Worm (Caenorhabditis elegans): ENCODE measurements around the gene fbxc-33.

Gene fbxc-33

DNA sequence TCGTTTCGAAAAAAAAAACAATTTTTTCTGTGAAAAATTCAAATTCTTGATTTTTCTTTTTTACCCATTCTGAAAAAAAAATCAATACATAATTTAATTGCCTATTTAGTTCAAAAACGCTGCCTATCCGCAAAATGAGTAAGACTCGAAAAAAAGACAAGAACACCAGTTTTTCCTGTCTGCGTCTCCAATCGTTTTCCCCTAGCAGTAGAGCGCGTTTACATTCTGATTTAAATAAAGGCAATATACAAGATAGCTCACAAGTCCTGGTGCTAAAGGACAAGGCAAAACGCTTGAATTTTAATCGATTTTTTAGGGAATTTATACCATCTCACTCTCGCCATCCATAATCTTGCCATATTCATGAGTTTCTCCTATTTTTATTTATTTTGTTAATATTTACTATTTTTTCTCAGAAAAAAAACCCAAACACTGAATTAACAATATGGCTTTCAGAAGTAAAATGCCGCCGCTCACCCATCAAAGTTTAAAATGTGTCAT lies at the start of gene fbxc-33:
fbxc-33 (plus strand) TSS at position 451 of the 501 bp plus-strand sequence.
- no peak for TF ChIP-seq nhr-6 (tag; optimal IDR thresholded peaks at IDR 0.05)
- TF ChIP-seq lin-39 (tag; optimal IDR thresholded peaks at IDR 0.05), result no peak
- no peak for TF ChIP-seq nhr-23 (tag; optimal IDR thresholded peaks at IDR 0.05)
- TF ChIP-seq nhr-129 (tag; optimal IDR thresholded peaks at IDR 0.05), result peak; percentile 1
- peak; percentile 14 for TF ChIP-seq gmeb-1 (tag; optimal IDR thresholded peaks at IDR 0.05)
- TF ChIP-seq mab-5 (tag; optimal IDR thresholded peaks at IDR 0.05), result no peak
- TF ChIP-seq fos-1 (tag; optimal IDR thresholded peaks at IDR 0.05), result peak; percentile 19
- TF ChIP-seq C34F6.9 (tag; optimal IDR thresholded peaks at IDR 0.05), result peak; percentile 67
- peak; percentile 53 for TF ChIP-seq unc-55 (GFP tag; optimal IDR thresholded peaks at IDR 0.05)
- no peak for TF ChIP-seq nhr-11 (tag; optimal IDR thresholded peaks at IDR 0.05)

DNA sequence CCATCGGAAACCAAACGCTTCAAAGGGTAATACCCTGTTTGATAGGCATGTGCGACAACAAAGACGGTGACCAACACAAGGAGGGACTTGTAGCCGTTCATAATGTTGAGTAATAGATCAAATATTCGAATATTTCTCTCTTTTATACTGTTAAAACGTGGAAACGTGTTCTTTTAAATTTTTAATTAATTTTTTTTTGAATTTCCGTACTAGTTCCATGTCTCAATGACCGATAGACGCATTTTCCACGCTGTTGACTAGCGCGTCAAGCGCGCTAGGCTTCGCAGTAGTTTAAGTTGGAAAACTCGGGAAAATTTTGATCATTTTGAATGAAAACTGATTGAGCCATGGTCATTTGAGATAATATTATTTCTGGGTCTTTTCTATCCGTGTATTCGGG lies 46.7 kb upstream of the fbxc-33 start, which contains the start of gene Y46B2A.3:
Y46B2A.3 (minus strand) TSS at position 101 of the 400 bp plus-strand sequence.
- TF ChIP-seq mbf-1 (tag; optimal IDR thresholded peaks at IDR 0.05), result no peak
- no peak for TF ChIP-seq blmp-1 (tag; optimal IDR thresholded peaks at IDR 0.05; ENCODE audit: insufficient read depth)
- no peak for TF ChIP-seq ztf-11 (tag; optimal IDR thresholded peaks at IDR 0.05)
- TF ChIP-seq unc-62 (GFP tag; optimal IDR thresholded peaks at IDR 0.05), result no peak
- no peak for TF ChIP-seq Y55F3AM.14 (GFP tag; optimal IDR thresholded peaks at IDR 0.05)
- TF ChIP-seq C34F6.9 (tag; optimal IDR thresholded peaks at IDR 0.05), result no peak
- no peak for TF ChIP-seq lin-11 (tag; optimal IDR thresholded peaks at IDR 0.05)
- TF ChIP-seq sem-4 (tag; optimal IDR thresholded peaks at IDR 0.05), result no peak
- no peak for TF ChIP-seq nhr-12 (tag; optimal IDR thresholded peaks at IDR 0.05)
- no peak for TF ChIP-seq nhr-10 (tag; optimal IDR thresholded peaks at IDR 0.05)
- TF ChIP-seq nhr-11 (tag; optimal IDR thresholded peaks at IDR 0.05), result no peak
- TF ChIP-seq lin-39 (tag; optimal IDR thresholded peaks at IDR 0.05), result no peak
- no peak for TF ChIP-seq R02D3.7 (tag; optimal IDR thresholded peaks at IDR 0.05)

DNA sequence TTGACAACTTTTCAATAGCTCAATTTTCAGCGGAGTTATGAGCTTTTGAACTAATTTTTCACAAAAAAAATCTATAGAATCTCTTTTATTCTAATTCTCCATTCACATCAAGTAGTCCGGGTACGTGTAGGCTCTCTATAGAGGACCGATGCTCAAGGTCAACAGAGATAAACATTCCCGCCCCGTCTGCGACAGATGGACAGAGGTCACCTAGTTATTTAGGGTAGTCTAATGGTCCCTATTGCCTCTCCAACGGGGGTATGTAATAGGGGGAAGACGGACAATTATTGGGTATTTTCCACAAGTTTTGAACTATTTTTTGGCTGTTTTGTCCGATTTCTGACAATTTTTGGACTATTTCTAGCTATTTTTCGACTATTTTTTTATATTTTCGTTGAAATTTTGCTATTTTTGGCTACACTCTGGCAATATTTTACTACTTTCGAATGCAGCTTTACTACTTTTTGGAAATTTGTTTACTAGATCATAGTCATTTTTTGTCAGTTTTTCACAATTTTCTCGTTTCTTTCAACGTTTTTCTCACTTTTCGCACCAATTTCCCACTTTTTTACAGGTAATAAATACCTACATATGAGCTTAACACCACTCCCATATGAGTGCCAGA lies 45.1 kb upstream of the fbxc-33 start, which contains the start of gene fbxc-51:
fbxc-51 (plus strand) TSS at position 575 of the 625 bp plus-strand sequence.
- no peak for TF ChIP-seq zag-1 (tag; optimal IDR thresholded peaks at IDR 0.05)
- no peak for TF ChIP-seq nhr-25 (tag; optimal IDR thresholded peaks at IDR 0.05)
- TF ChIP-seq nhr-10 (tag; optimal IDR thresholded peaks at IDR 0.05), result no peak
- no peak for TF ChIP-seq nhr-77 (tag; optimal IDR thresholded peaks at IDR 0.05)
- TF ChIP-seq Y55F3AM.14 (GFP tag; optimal IDR thresholded peaks at IDR 0.05), result no peak
- TF ChIP-seq aly-2 (tag; optimal IDR thresholded peaks at IDR 0.05), result no peak
- TF ChIP-seq nhr-23 (tag; optimal IDR thresholded peaks at IDR 0.05), result no peak
- TF ChIP-seq mab-5 (tag; optimal IDR thresholded peaks at IDR 0.05), result no peak

DNA sequence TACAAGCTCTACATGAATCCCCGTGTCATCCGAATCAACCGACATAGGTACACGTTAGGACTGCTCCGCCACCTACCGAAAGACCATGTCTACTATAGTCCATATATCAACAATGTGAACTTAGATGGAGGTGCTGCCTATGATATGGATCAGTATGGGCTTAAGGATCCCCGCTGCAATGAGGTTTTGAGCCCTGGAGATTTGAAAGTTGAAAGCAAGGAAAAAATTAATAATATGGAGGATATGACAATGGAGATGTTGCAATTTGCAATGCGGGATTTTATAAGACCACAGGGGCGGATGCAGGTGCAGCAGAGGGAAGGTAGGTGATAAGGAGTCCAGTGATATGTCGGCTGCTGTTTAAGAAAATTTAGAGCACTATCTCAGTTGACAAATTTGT lies 44.2 kb upstream of the fbxc-33 start:
- TF ChIP-seq peb-1 (tag; optimal IDR thresholded peaks at IDR 0.05), result no peak
- TF ChIP-seq nhr-129 (tag; optimal IDR thresholded peaks at IDR 0.05), result no peak
- TF ChIP-seq nhr-77 (tag; optimal IDR thresholded peaks at IDR 0.05), result no peak
- no peak for TF ChIP-seq skn-1 (tag; optimal IDR thresholded peaks at IDR 0.05)
- TF ChIP-seq Y55F3AM.14 (GFP tag; optimal IDR thresholded peaks at IDR 0.05), result no peak
- TF ChIP-seq C34F6.9 (tag; optimal IDR thresholded peaks at IDR 0.05), result no peak
- TF ChIP-seq elt-3 (tag; optimal IDR thresholded peaks at IDR 0.05), result no peak
- no peak for TF ChIP-seq lin-11 (tag; optimal IDR thresholded peaks at IDR 0.05)
- TF ChIP-seq lin-39 (tag; optimal IDR thresholded peaks at IDR 0.05), result no peak
- no peak for TF ChIP-seq ZK546.5 (tag; optimal IDR thresholded peaks at IDR 0.05)
- TF ChIP-seq nhr-12 (tag; optimal IDR thresholded peaks at IDR 0.05), result no peak
- TF ChIP-seq fos-1 (tag; optimal IDR thresholded peaks at IDR 0.05), result no peak
- TF ChIP-seq alr-1 (tag; optimal IDR thresholded peaks at IDR 0.05), result no peak
- TF ChIP-seq unc-62 (GFP tag; optimal IDR thresholded peaks at IDR 0.05), result no peak
- no peak for TF ChIP-seq nhr-25 (tag; optimal IDR thresholded peaks at IDR 0.05)

DNA sequence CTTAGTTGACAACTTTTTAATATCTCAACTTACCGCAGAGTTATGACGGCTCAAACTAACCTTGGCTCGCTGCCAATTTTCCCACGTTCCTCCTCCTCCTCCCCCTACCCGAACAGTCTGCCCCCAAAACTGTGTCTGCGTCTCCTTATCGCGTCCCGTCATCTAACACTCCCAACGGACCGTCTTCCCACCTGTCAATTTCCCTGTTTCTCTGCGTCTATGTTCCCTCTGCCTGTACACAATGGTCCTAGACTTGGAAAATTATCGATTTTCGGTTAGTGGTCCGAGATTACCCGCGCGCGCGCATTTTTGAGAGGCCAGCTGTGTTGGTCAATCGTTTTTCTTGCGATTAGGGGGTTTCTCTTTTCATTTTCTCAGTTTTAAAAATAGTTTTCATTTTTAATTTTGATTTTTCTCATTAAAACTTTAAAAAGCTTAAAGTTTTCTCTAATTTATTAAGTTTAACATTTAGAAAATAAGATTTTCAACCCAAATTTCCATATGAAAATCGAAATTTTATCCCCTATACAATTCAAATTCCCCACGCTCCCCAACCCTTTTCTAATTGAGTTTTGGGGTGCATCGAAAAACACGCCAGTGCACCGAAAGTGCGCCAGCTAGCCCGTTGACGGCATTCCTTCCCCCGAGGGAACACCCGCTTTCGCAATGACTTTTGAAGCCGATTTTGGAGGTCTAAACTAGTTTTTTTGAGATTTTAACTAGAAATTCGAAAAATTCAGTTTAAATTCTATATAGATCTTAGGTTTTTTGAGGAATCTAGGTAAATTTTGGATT lies 40.3 kb upstream of the fbxc-33 start, which contains the start of gene alg-2:
alg-2 (plus strand) TSS at position 220 of the 795 bp plus-strand sequence.
- peak; percentile 52 for TF ChIP-seq C34F6.9 (tag; optimal IDR thresholded peaks at IDR 0.05)
- TF ChIP-seq unc-55 (GFP tag; optimal IDR thresholded peaks at IDR 0.05), result peak; percentile 67
- no peak for TF ChIP-seq blmp-1 (tag; optimal IDR thresholded peaks at IDR 0.05; ENCODE audit: insufficient read depth)
- peak; percentile 31 for TF ChIP-seq zag-1 (tag; optimal IDR thresholded peaks at IDR 0.05)
- no peak for TF ChIP-seq mdl-1 (tag; optimal IDR thresholded peaks at IDR 0.05)
- no peak for TF ChIP-seq nhr-23 (tag; optimal IDR thresholded peaks at IDR 0.05)
- TF ChIP-seq R02D3.7 (tag; optimal IDR thresholded peaks at IDR 0.05), result no peak
- no peak for TF ChIP-seq elt-1 (tag; optimal IDR thresholded peaks at IDR 0.05)
- TF ChIP-seq unc-62 (GFP tag; optimal IDR thresholded peaks at IDR 0.05), result no peak
- TF ChIP-seq ZK546.5 (tag; optimal IDR thresholded peaks at IDR 0.05), result no peak
- TF ChIP-seq nhr-25 (tag; optimal IDR thresholded peaks at IDR 0.05), result no peak
- no peak for TF ChIP-seq egl-27 (tag; optimal IDR thresholded peaks at IDR 0.05)
- no peak for TF ChIP-seq nhr-6 (tag; optimal IDR thresholded peaks at IDR 0.05)
- no peak for TF ChIP-seq ztf-4 (tag; optimal IDR thresholded peaks at IDR 0.05)
- TF ChIP-seq ama-1 (optimal IDR thresholded peaks at IDR 0.05), result no peak
- no peak for TF ChIP-seq lin-11 (tag; optimal IDR thresholded peaks at IDR 0.05)
- no peak for TF ChIP-seq dmd-4 (tag; optimal IDR thresholded peaks at IDR 0.05)
- no peak for TF ChIP-seq peb-1 (tag; optimal IDR thresholded peaks at IDR 0.05)
- TF ChIP-seq Y55F3AM.14 (GFP tag; optimal IDR thresholded peaks at IDR 0.05), result no peak
- TF ChIP-seq aly-2 (tag; optimal IDR thresholded peaks at IDR 0.05), result no peak
- TF ChIP-seq skn-1 (tag; optimal IDR thresholded peaks at IDR 0.05), result no peak
- peak; percentile 26 for TF ChIP-seq F13H6.1 (tag; optimal IDR thresholded peaks at IDR 0.05)
- no peak for TF ChIP-seq elt-3 (tag; optimal IDR thresholded peaks at IDR 0.05)
- TF ChIP-seq lin-39 (tag; optimal IDR thresholded peaks at IDR 0.05), result no peak
- TF ChIP-seq nhr-237 (tag; optimal IDR thresholded peaks at IDR 0.05), result no peak
- no peak for TF ChIP-seq ceh-16 (tag; optimal IDR thresholded peaks at IDR 0.05)
- no peak for TF ChIP-seq ztf-1 (GFP tag; conservative IDR thresholded peaks at IDR 0.05)
- TF ChIP-seq ztf-11 (tag; optimal IDR thresholded peaks at IDR 0.05), result no peak
